Worm (Caenorhabditis elegans) whole organism, L1 larva: ENCODE measurements around the gene ZC262.13.

Experiments used
- C04F5.9 ChIP-seq: sonication (generic microtip); optimal IDR thresholded peaks from 2 replicates; lab custom pipeline; 2016; ENCODE audit warnings: missing genetic modification characterization, missing compliant biosample characterization
- C16A3.4 ChIP-seq: fragments of 150-350 bp; optimal IDR thresholded peaks from 2 replicates; lab custom pipeline; 2014; ENCODE audit warnings: missing biosample characterization, missing genetic modification characterization
- F16B12.6 ChIP-seq: fragments of 150-350 bp; optimal IDR thresholded peaks from 2 replicates; lab custom pipeline; 2014; ENCODE audit warnings: missing biosample characterization, missing genetic modification characterization
- aha-1 ChIP-seq: fragments of 150-350 bp; optimal IDR thresholded peaks from 2 replicates; lab custom pipeline; 2014; ENCODE audit warnings: missing biosample characterization, missing genetic modification characterization
- ceh-63 ChIP-seq: fragments of 200-800 bp; sonication (Bioruptor generic); optimal IDR thresholded peaks from 2 replicates; lab custom pipeline; 2018; ENCODE audit warnings: mild to moderate bottlenecking, missing genetic modification characterization, missing compliant biosample characterization
- ceh-8 ChIP-seq: fragments of 200-800 bp; sonication (Bioruptor generic); optimal IDR thresholded peaks from 2 replicates; lab custom pipeline; 2018; ENCODE audit warnings: mild to moderate bottlenecking, missing genetic modification characterization, moderate library complexity, missing compliant biosample characterization
- ceh-90 ChIP-seq: sonication (generic microtip); optimal IDR thresholded peaks from 2 replicates; lab custom pipeline; 2016; ENCODE audit warnings: missing genetic modification characterization, missing compliant biosample characterization
- dpl-1 ChIP-seq, 3 experiments: fragments of 150-350 bp in 2 of 3; sonication (generic microtip) in 1 of 3; optimal IDR thresholded peaks; 2 replicates each; lab custom pipeline; 2014 to 2017; ENCODE audit warnings: missing biosample characterization in 3 of 3, missing genetic modification characterization in 3 of 3, missing genetic modification reagents in 3 of 3
- efl-1 ChIP-seq, 4 experiments: fragments of 150-350 bp; optimal IDR thresholded peaks in 3 of 4; peaks in 1 of 4; 1 replicate in 1 of 4; 2 replicates in 3 of 4; lab custom pipeline; 2014; ENCODE audit warnings: missing biosample characterization in 2 of 4, missing genetic modification characterization in 2 of 4, missing genetic modification reagents in 2 of 4
- egl-13 ChIP-seq: sonication (generic microtip); optimal IDR thresholded peaks from 2 replicates; lab custom pipeline; 2016; ENCODE audit warnings: missing genotype, missing genetic modification reagents, missing genetic modification characterization, missing compliant biosample characterization
- egl-27 ChIP-seq, 2 experiments: fragments of 150-350 bp in 1 of 2; sonication (generic microtip); optimal IDR thresholded peaks; 3 replicates each; lab custom pipeline; 2017 to 2018; ENCODE audit warnings: missing biosample characterization in 2 of 2, missing genetic modification characterization in 2 of 2, missing genetic modification reagents in 2 of 2
- elt-3 ChIP-seq, 6 experiments: fragments of 150-350 bp in 1 of 6; sonication (generic microtip); optimal IDR thresholded peaks; 2 replicates each; lab custom pipeline; 2017 to 2018; ENCODE audit warnings: missing biosample characterization in 6 of 6, missing genetic modification characterization in 6 of 6, inconsistent platforms in 1 of 6
- ets-5 ChIP-seq: fragments of 200-800 bp; sonication (Bioruptor generic); IDR thresholded peaks from 2 replicates; pipeline ENCODE4 v1.3.6; 2022; ENCODE audit warnings: missing genetic modification characterization, missing compliant biosample characterization
- fos-1 ChIP-seq: fragments of 150-350 bp; optimal IDR thresholded peaks from 2 replicates; lab custom pipeline; 2014; ENCODE audit warnings: missing biosample characterization, missing genetic modification characterization
- grh-1 ChIP-seq: fragments of 200-800 bp; sonication (Bioruptor generic); IDR thresholded peaks from 2 replicates; pipeline ENCODE4 v1.3.6; 2022; ENCODE audit warnings: missing genetic modification reagents, missing genetic modification characterization, missing compliant biosample characterization
- hlh-4 ChIP-seq: sonication (generic microtip); optimal IDR thresholded peaks from 2 replicates; lab custom pipeline; 2016; ENCODE audit warnings: mild to moderate bottlenecking, missing genetic modification characterization, missing compliant biosample characterization
- jun-1 ChIP-seq: fragments of 150-350 bp; optimal IDR thresholded peaks from 2 replicates; lab custom pipeline; 2014; ENCODE audit warnings: missing biosample characterization, missing genetic modification reagents, missing genetic modification characterization
- lin-13 ChIP-seq: fragments of 150-350 bp; optimal IDR thresholded peaks from 2 replicates; lab custom pipeline; 2014; ENCODE audit warnings: missing biosample characterization, missing genetic modification reagents, missing genetic modification characterization
- lin-14 ChIP-seq: fragments of 200-800 bp; sonication (Bioruptor generic); optimal IDR thresholded peaks from 2 replicates; lab custom pipeline; 2018; ENCODE audit warnings: mild to moderate bottlenecking, missing genetic modification characterization, moderate library complexity, missing compliant biosample characterization
- lin-15B ChIP-seq: fragments of 150-350 bp; sonication (generic microtip); optimal IDR thresholded peaks from 3 replicates; lab custom pipeline; 2014; ENCODE audit warnings: missing biosample characterization, missing genetic modification characterization
- lin-35 ChIP-seq, 2 experiments: fragments of 150-350 bp; optimal IDR thresholded peaks; 2 replicates each; lab custom pipeline; 2014; ENCODE audit warnings: missing biosample characterization in 2 of 2, missing genetic modification characterization in 2 of 2, missing genetic modification reagents in 2 of 2
- lsy-2 ChIP-seq, 2 experiments: fragments of 150-350 bp; optimal IDR thresholded peaks; 2 replicates each; lab custom pipeline; 2014; ENCODE audit warnings: missing biosample characterization in 2 of 2, missing genetic modification characterization in 2 of 2
- mab-9 ChIP-seq: fragments of 200-800 bp; sonication (Bioruptor generic); IDR thresholded peaks from 2 replicates; pipeline ENCODE4 v1.3.6; 2022; ENCODE audit warnings: missing genetic modification reagents, missing genetic modification characterization, missing compliant biosample characterization
- mdl-1 ChIP-seq, 2 experiments: fragments of 150-350 bp; optimal IDR thresholded peaks; 2 replicates each; lab custom pipeline; 2014 to 2017; ENCODE audit warnings: missing biosample characterization in 2 of 2, missing genetic modification characterization in 2 of 2, inconsistent platforms in 1 of 2
- mep-1 ChIP-seq: fragments of 150-350 bp; optimal IDR thresholded peaks from 2 replicates; lab custom pipeline; 2014; ENCODE audit warnings: missing biosample characterization, missing genetic modification characterization
- nhr-11 ChIP-seq: fragments of 150-350 bp; optimal IDR thresholded peaks from 2 replicates; lab custom pipeline; 2014; ENCODE audit warnings: missing biosample characterization, missing genetic modification characterization
- nhr-12 ChIP-seq: sonication (generic microtip); optimal IDR thresholded peaks from 2 replicates; lab custom pipeline; 2017; ENCODE audit warnings: missing biosample characterization, missing genetic modification characterization
- nhr-19 ChIP-seq: fragments of 200-800 bp; sonication (Bioruptor generic); conservative IDR thresholded peaks from 2 replicates; pipeline ENCODE4 v1.3.6; 2022; ENCODE audit warnings: missing genetic modification characterization, missing compliant biosample characterization
- nhr-20 ChIP-seq: sonication (generic microtip); optimal IDR thresholded peaks from 2 replicates; lab custom pipeline; 2016; ENCODE audit warnings: mild to moderate bottlenecking, missing genetic modification characterization, missing compliant biosample characterization
- nhr-237 ChIP-seq: fragments of 150-350 bp; optimal IDR thresholded peaks from 2 replicates; lab custom pipeline; 2014; ENCODE audit warnings: missing biosample characterization, missing genetic modification characterization
- nhr-47 ChIP-seq: sonication (generic microtip); optimal IDR thresholded peaks from 2 replicates; lab custom pipeline; 2016; ENCODE audit warnings: mild to moderate bottlenecking, missing genetic modification characterization, moderate library complexity, missing compliant biosample characterization
- nhr-71 ChIP-seq: sonication (generic microtip); optimal IDR thresholded peaks from 2 replicates; lab custom pipeline; 2016; ENCODE audit warnings: mild to moderate bottlenecking, missing genetic modification characterization, moderate library complexity, missing compliant biosample characterization
- nhr-76 ChIP-seq: sonication (generic microtip); optimal IDR thresholded peaks from 2 replicates; lab custom pipeline; 2017; ENCODE audit warnings: missing biosample characterization, missing genetic modification characterization
- nhr-84 ChIP-seq: sonication (generic microtip); optimal IDR thresholded peaks from 2 replicates; lab custom pipeline; 2017; ENCODE audit warnings: missing biosample characterization, missing genetic modification characterization
- nhr-85 ChIP-seq: sonication (generic microtip); peaks from one replicate; lab custom pipeline; 2016; ENCODE audit warnings: missing genetic modification characterization, inconsistent platforms, missing compliant biosample characterization
- nhr-90 ChIP-seq: sonication (generic microtip); optimal IDR thresholded peaks from 2 replicates; lab custom pipeline; 2016; ENCODE audit warnings: mild to moderate bottlenecking, missing genetic modification characterization, missing compliant biosample characterization; ENCODE audit not compliant: poor library complexity
- pax-3 ChIP-seq: fragments of 200-800 bp; sonication (Bioruptor generic); optimal IDR thresholded peaks from 2 replicates; lab custom pipeline; 2018; ENCODE audit warnings: mild to moderate bottlenecking, missing genetic modification characterization, moderate library complexity, missing compliant biosample characterization
- pqm-1 ChIP-seq: sonication (generic microtip); optimal IDR thresholded peaks from 3 replicates; lab custom pipeline; 2017; ENCODE audit warnings: missing biosample characterization, missing genetic modification characterization
- rnt-1 ChIP-seq: sonication (generic microtip); optimal IDR thresholded peaks from 2 replicates; lab custom pipeline; 2016; ENCODE audit warnings: mild to moderate bottlenecking, missing genetic modification characterization, moderate library complexity, missing compliant biosample characterization
- snu-23 ChIP-seq: sonication (generic microtip); optimal IDR thresholded peaks from 2 replicates; lab custom pipeline; 2016; ENCODE audit warnings: missing genetic modification characterization, missing compliant biosample characterization
- sox-4 ChIP-seq: sonication (generic microtip); optimal IDR thresholded peaks from 2 replicates; lab custom pipeline; 2016; ENCODE audit warnings: missing genetic modification characterization, missing compliant biosample characterization
- sptf-1 ChIP-seq: fragments of 150-350 bp; optimal IDR thresholded peaks from 2 replicates; lab custom pipeline; 2014; ENCODE audit warnings: missing biosample characterization, missing genetic modification characterization
- swsn-7 ChIP-seq: sonication (generic microtip); optimal IDR thresholded peaks from 2 replicates; lab custom pipeline; 2016; ENCODE audit warnings: missing genetic modification characterization, missing compliant biosample characterization
- tbx-2 ChIP-seq: sonication (generic microtip); optimal IDR thresholded peaks from 2 replicates; lab custom pipeline; 2016; ENCODE audit warnings: missing genetic modification characterization, missing compliant biosample characterization
- tlp-1 ChIP-seq: fragments of 150-350 bp; optimal IDR thresholded peaks from 2 replicates; lab custom pipeline; 2014; ENCODE audit warnings: missing biosample characterization, missing genetic modification characterization
- unc-98 ChIP-seq: fragments of 200-800 bp; sonication (Bioruptor generic); IDR thresholded peaks from 2 replicates; pipeline ENCODE4 v1.3.6; 2022; ENCODE audit warnings: missing genetic modification characterization, missing compliant biosample characterization
- vab-15 ChIP-seq: sonication (generic microtip); optimal IDR thresholded peaks from 2 replicates; lab custom pipeline; 2017; ENCODE audit warnings: missing genotype, mild to moderate bottlenecking, missing genetic modification characterization, missing compliant biosample characterization
- zag-1 ChIP-seq: fragments of 150-350 bp; optimal IDR thresholded peaks from 2 replicates; lab custom pipeline; 2014; ENCODE audit warnings: missing biosample characterization, missing genetic modification characterization

ZC262.13 gene

ce11 chrIII:8312393-8312792 is 13.6 kb upstream of the ZC262.13 start, which contains the start of gene F10E9.2:
Gene F10E9.2 (plus strand): TSS chrIII:8312693.
- no peak for TF ChIP-seq nhr-71 (tag; lab: Kevin White, UChicago)
- no peak for TF ChIP-seq snu-23
- TF ChIP-seq lin-14 (GFP tag; lab: Kevin White, UChicago): no peak
- no peak for TF ChIP-seq lin-35 (GFP tag; optimal IDR thresholded peaks at IDR 0.05; lab: Kevin White, UChicago)
- no peak for TF ChIP-seq tbx-2 (tag; lab: Kevin White, UChicago)
- TF ChIP-seq ets-5 (GFP tag; lab: Robert Waterston, UW): no peak
- TF ChIP-seq zag-1 (tag; lab: Kevin White, UChicago): no peak
- TF ChIP-seq egl-13 (tag; lab: Kevin White, UChicago): no peak
- no peak for TF ChIP-seq nhr-20 (tag; lab: Kevin White, UChicago)
- no peak for TF ChIP-seq rnt-1 (tag; lab: Kevin White, UChicago)
- no peak for TF ChIP-seq fos-1 (tag; lab: Kevin White, UChicago)
- no peak for TF ChIP-seq vab-15 (tag; lab: Kevin White, UChicago)
- TF ChIP-seq nhr-237: no peak
- no peak for TF ChIP-seq lin-13
- TF ChIP-seq C04F5.9 (tag; lab: Kevin White, UChicago): no peak
- no peak for TF ChIP-seq grh-1 (GFP tag; lab: Robert Waterston, UW)
- TF ChIP-seq lsy-2 (tag; optimal IDR thresholded peaks at IDR 0.05; lab: Kevin White, UChicago): no peak
- TF ChIP-seq aha-1 (tag; lab: Kevin White, UChicago): no peak
- no peak for TF ChIP-seq sox-4 (tag; lab: Kevin White, UChicago)
- TF ChIP-seq mab-9 (GFP tag; lab: Robert Waterston, UW): no peak

- TF ChIP-seq egl-27 (tag; optimal IDR thresholded peaks at IDR 0.05; lab: Kevin White, UChicago): no peak
- TF ChIP-seq nhr-84 (tag; lab: Kevin White, UChicago): no peak
- TF ChIP-seq unc-98: no peak
- TF ChIP-seq jun-1 (tag; lab: Kevin White, UChicago): no peak
- no peak for TF ChIP-seq nhr-76 (tag; lab: Kevin White, UChicago)
- no peak for TF ChIP-seq nhr-237
- no peak for TF ChIP-seq F16B12.6
- TF ChIP-seq snu-23: no peak
- no peak for TF ChIP-seq zag-1 (tag; lab: Kevin White, UChicago)
- TF ChIP-seq nhr-19 (GFP tag; lab: Robert Waterston, UW): no peak
- no peak for TF ChIP-seq tlp-1 (tag; lab: Kevin White, UChicago)
- no peak for TF ChIP-seq lin-15B (tag; lab: Kevin White, UChicago)
- TF ChIP-seq aha-1 (tag; lab: Kevin White, UChicago): no peak
- TF ChIP-seq, all 84 proteins: peak for 0
These were observed 7.5 kb upstream of the ZC262.13 start, which contains the start of gene sas-4 for ce11 chrIII:8318488-8318887. Gene sas-4 (minus strand): TSS chrIII:8318588.

ce11 chrIII:8319100-8319499 is 6.9 kb upstream of the ZC262.13 start, which contains the start of gene F10E9.11:
Gene F10E9.11 (minus strand): TSS chrIII:8319260.
- TF ChIP-seq nhr-12 (tag; lab: Kevin White, UChicago) (no peak), F16B12.6 (peak; percentile 67), sptf-1 (tag; lab: Kevin White, UChicago) (no peak), tlp-1 (tag; lab: Kevin White, UChicago) (no peak), lin-13 (peak; percentile 75), egl-13 (tag; lab: Kevin White, UChicago) (peak; percentile 82), zag-1 (tag; lab: Kevin White, UChicago) (no peak), ceh-90 (tag; lab: Kevin White, UChicago) (peak; percentile 92), hlh-4 (tag; lab: Kevin White, UChicago) (no peak), C16A3.4 (tag; lab: Kevin White, UChicago) (peak; percentile 81), elt-3 (tag; optimal IDR thresholded peaks at IDR 0.05; lab: Kevin White, UChicago) (peak in 3 of 6 experiments; percentile 25 to 52 (median 28)), nhr-90 (tag; lab: Kevin White, UChicago) (peak; percentile 93), mdl-1 (tag; optimal IDR thresholded peaks at IDR 0.05; lab: Kevin White, UChicago) (peak in 1 of 2 experiments; percentile 62), egl-27 (tag; optimal IDR thresholded peaks at IDR 0.05; lab: Kevin White, UChicago) (no peak), ceh-63 (GFP tag; lab: Kevin White, UChicago) (no peak), swsn-7 (peak; percentile 85), nhr-20 (tag; lab: Kevin White, UChicago) (peak; percentile 86), nhr-11 (no peak), pqm-1 (tag; lab: Kevin White, UChicago) (no peak), dpl-1 (GFP tag; optimal IDR thresholded peaks at IDR 0.05; lab: Kevin White, UChicago) (peak; percentile 96), tbx-2 (tag; lab: Kevin White, UChicago) (peak; percentile 92), nhr-85 (tag; lab: Kevin White, UChicago) (peak; percentile 96), pax-3 (tag; lab: Kevin White, UChicago) (peak; percentile 88), nhr-84 (tag; lab: Kevin White, UChicago) (no peak), ceh-8 (GFP tag; lab: Kevin White, UChicago) (peak; percentile 45), nhr-47 (peak; percentile 94), efl-1 (optimal IDR thresholded peaks at IDR 0.05; lab: Kevin White, UChicago) (peak; percentile 97 to 99), efl-1 (GFP tag; optimal IDR thresholded peaks at IDR 0.05 in 1 of 2; lab: Kevin White, UChicago) (peak; percentile 96 to 99), mep-1 (tag; lab: Kevin White, UChicago) (peak; percentile 95)
